Worm (Caenorhabditis elegans): Measurements from ENCODE around the gene ztf-29.

Gene ztf-29

DNA sequence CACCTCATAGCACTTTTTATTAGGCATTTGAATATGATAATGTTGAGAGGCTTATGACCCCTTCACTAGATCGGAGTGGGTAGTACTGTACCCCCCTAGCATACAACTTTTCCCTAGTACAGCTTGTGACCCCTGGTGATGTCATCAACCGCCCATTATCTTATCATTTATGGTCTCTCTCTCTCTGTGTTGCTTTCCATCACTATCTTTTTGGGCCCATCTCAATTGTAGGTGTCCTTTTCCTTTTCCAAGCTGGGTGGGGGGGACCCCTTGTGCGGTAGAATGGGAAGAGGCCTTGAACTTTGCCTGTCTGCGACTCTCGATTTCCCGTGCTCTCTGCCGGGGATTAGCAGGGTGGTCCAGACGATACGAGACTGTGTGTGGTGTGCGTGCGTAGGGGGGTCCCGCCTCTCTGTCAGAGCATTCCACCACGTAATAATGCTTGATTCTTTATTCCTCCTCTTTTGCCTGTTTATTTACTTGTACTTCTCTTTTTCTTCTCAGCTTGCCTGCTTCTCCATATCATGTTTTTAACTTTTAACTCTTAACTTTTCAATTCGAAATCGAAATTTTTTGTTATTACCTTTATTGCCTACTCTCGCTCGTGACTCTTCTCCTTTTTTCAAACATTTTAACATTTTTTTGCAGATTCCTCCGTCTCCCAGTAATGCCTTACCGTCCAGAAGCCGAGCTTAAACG is at the start of gene ztf-29:
TSS of gene ztf-29 (plus strand) at position 649 of the 699 bp plus-strand sequence.
- no peak for TF ChIP-seq nhr-12 (tag; optimal IDR thresholded peaks at IDR 0.05)
- no peak for TF ChIP-seq fkh-10 (GFP tag; optimal IDR thresholded peaks at IDR 0.05)
- TF ChIP-seq ceh-63 (GFP tag; optimal IDR thresholded peaks at IDR 0.05): no peak
- TF ChIP-seq sptf-1 (tag; optimal IDR thresholded peaks at IDR 0.05): no peak
- TF ChIP-seq grh-1 (GFP tag; IDR thresholded peaks at IDR 0.05): no peak

DNA sequence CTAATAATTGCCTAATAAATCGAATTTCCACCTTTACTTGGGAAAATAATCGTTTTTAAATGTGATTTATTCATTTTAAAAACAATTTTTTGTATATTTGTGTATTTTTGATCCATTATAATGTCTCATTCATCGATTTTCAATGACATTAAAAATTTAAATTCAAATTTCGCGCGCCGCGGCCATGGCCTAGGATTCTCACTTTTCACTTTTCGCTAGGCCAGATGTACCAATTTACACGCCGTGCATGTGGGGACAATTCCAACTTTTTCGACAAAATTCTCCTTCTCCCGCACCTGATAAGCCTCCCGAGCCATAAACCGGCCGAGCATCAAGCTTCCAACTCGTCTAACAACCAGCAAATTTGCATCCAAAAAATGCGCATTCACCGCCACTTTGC is 45.8 kb upstream of the ztf-29 start:
- TF ChIP-seq efl-1 (optimal IDR thresholded peaks at IDR 0.05) (peak in 1 of 2 experiments; percentile 66), efl-1 (GFP tag; optimal IDR thresholded peaks at IDR 0.05 in 1 of 2) (peak; percentile 24 to 73), dpl-1 (GFP tag; optimal IDR thresholded peaks at IDR 0.05) (peak in 1 of 3 experiments; percentile 12)

DNA sequence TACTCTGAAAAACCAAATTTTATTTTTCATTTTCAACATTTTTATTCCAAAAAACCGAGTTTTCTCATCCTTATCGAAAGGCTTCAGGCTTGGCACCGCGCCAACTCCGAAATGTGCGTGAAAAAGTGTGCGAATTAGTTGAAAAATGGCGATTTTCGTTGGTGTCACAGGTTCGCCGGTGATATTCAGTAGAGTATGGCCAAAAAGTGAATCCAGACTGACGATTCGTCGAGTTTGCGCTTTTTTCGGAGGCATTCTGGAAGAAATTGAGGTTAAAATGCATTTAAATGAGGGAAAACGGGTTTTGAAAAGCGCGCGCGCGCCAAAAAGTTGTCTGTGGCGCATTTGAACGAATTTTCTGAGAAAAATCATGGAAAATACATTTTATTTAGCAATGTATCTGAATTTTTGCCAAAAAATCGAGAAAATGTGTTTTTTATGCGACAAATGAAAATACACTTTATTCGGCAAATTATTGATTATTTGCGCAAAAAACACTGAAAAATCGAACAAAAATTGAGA is 37.4 kb upstream of the ztf-29 start, which contains the start of the genes Y66D12A.16 and such-1:
TSS of gene Y66D12A.16 (plus strand) at position 51 of the 522 bp plus-strand sequence.
TSS of gene such-1 (minus strand) at position 256 of the 522 bp plus-strand sequence.
- TF ChIP-seq lin-13 (GFP tag; optimal IDR thresholded peaks at IDR 0.05) (no peak), grh-1 (GFP tag; IDR thresholded peaks at IDR 0.05) (no peak), ceh-90 (tag; optimal IDR thresholded peaks at IDR 0.05) (no peak), dpl-1 (GFP tag; optimal IDR thresholded peaks at IDR 0.05) (peak; percentile 21 to 47 (median 43)), nhr-76 (tag; optimal IDR thresholded peaks at IDR 0.05) (no peak), aly-2 (tag; optimal IDR thresholded peaks at IDR 0.05) (no peak), tlp-1 (tag; optimal IDR thresholded peaks at IDR 0.05) (no peak), aha-1 (tag; optimal IDR thresholded peaks at IDR 0.05) (no peak)

DNA sequence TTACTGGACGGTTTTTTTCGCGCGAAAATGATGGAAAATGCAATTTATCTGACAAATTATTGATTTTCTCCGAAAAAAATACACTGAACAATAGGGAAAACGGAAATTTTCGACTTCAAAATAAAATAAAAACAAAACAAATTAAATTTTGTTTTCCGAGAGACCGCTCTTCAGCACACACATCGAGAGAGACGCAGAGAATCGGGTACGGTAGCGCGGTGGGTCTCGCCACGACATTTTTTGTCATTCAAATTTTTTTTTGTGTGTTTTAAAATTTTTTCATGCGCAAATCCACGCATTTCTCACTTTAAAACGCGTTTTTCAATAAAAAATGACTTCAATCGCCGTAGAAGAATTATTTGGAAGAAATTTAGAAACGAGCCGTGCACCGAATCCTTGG is 36.9 kb upstream of the ztf-29 start:
- no peak for TF ChIP-seq nhr-19 (GFP tag; conservative IDR thresholded peaks at IDR 0.05)
- no peak for TF ChIP-seq efl-1 (optimal IDR thresholded peaks at IDR 0.05)
- no peak for TF ChIP-seq efl-1 (GFP tag; optimal IDR thresholded peaks at IDR 0.05 in 1 of 2)
- no peak for TF ChIP-seq egl-27 (tag; optimal IDR thresholded peaks at IDR 0.05)
- TF ChIP-seq aha-1 (tag; optimal IDR thresholded peaks at IDR 0.05): no peak
- no peak for TF ChIP-seq C16A3.4 (tag; optimal IDR thresholded peaks at IDR 0.05)
- no peak for TF ChIP-seq mef-2 (tag; optimal IDR thresholded peaks at IDR 0.05)
- TF ChIP-seq unc-98 (GFP tag; IDR thresholded peaks at IDR 0.05): no peak
- no peak for TF ChIP-seq swsn-7 (tag; optimal IDR thresholded peaks at IDR 0.05)
- no peak for TF ChIP-seq unc-130 (tag; optimal IDR thresholded peaks at IDR 0.05)
- no peak for TF ChIP-seq rnt-1 (tag; optimal IDR thresholded peaks at IDR 0.05)
- TF ChIP-seq elt-2 (tag; optimal IDR thresholded peaks at IDR 0.05): no peak

DNA sequence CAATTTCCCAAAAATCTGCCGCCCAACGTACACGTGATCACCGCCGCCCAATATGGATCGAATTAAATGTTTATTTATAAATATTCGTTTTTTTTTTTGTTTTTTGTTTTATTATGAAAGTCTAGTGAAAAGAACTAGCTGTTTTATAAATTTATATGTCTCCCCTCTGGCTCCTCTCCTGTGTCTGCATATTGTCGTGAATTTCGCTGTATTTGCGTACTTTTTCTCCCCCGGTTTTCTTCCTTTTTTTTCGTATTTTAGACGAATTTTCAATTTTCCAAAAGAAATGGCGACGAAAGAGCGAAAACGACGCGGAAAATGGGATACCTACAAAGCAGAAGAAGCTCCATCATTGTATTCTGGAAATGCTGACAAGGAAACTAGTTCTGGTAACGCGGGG is 34.6 kb upstream of the ztf-29 start, which contains the start of gene xpb-1:
TSS of gene xpb-1 (plus strand) at position 262 of the 400 bp plus-strand sequence.
- no peak for TF ChIP-seq efl-3 (GFP tag; optimal IDR thresholded peaks at IDR 0.05)
- no peak for TF ChIP-seq grh-1 (GFP tag; IDR thresholded peaks at IDR 0.05)
- no peak for TF ChIP-seq fos-1 (tag; optimal IDR thresholded peaks at IDR 0.05)
- no peak for TF ChIP-seq ceh-90 (tag; optimal IDR thresholded peaks at IDR 0.05)
- TF ChIP-seq sup-37 (GFP tag; optimal IDR thresholded peaks at IDR 0.05): no peak
- no peak for TF ChIP-seq nhr-77 (tag; optimal IDR thresholded peaks at IDR 0.05)
- peak; percentile 1 for TF ChIP-seq tbx-2 (tag; optimal IDR thresholded peaks at IDR 0.05)
- peak; percentile 8 for TF ChIP-seq C16A3.4 (tag; optimal IDR thresholded peaks at IDR 0.05)
- peak; percentile 6 for TF ChIP-seq irx-1 (tag; optimal IDR thresholded peaks at IDR 0.05)
- no peak for TF ChIP-seq tlp-1 (tag; optimal IDR thresholded peaks at IDR 0.05)
- TF ChIP-seq dsc-1 (tag; optimal IDR thresholded peaks at IDR 0.05): peak; percentile 8
- TF ChIP-seq lin-35 (GFP tag; optimal IDR thresholded peaks at IDR 0.05): peak; percentile 36 to 58
- TF ChIP-seq nhr-28 (tag; optimal IDR thresholded peaks at IDR 0.05): no peak
- TF ChIP-seq mep-1 (tag; optimal IDR thresholded peaks at IDR 0.05): peak; percentile 39
- TF ChIP-seq pax-3 (tag; optimal IDR thresholded peaks at IDR 0.05): no peak
- TF ChIP-seq fkh-10 (GFP tag; optimal IDR thresholded peaks at IDR 0.05): no peak
- peak; percentile 5 for TF ChIP-seq C04F5.9 (tag; optimal IDR thresholded peaks at IDR 0.05)
- peak; percentile 83 for TF ChIP-seq F16B12.6 (tag; optimal IDR thresholded peaks at IDR 0.05)
- TF ChIP-seq nhr-11 (tag; optimal IDR thresholded peaks at IDR 0.05): no peak
- TF ChIP-seq lsy-2 (tag; optimal IDR thresholded peaks at IDR 0.05): peak; percentile 33 to 56
- TF ChIP-seq alr-1 (tag; optimal IDR thresholded peaks at IDR 0.05; ENCODE audit: borderline replicate concordance): no peak
- no peak for TF ChIP-seq ceh-63 (GFP tag; optimal IDR thresholded peaks at IDR 0.05)
- peak; percentile 21 to 60 (median 45) for TF ChIP-seq dpl-1 (GFP tag; optimal IDR thresholded peaks at IDR 0.05)
- TF ChIP-seq sptf-1 (tag; optimal IDR thresholded peaks at IDR 0.05): no peak
- peak; percentile 32 for TF ChIP-seq blmp-1 (tag; optimal IDR thresholded peaks at IDR 0.05)
- no peak for TF ChIP-seq nhr-76 (tag; optimal IDR thresholded peaks at IDR 0.05)
- TF ChIP-seq zag-1 (tag; optimal IDR thresholded peaks at IDR 0.05): no peak
- no peak for TF ChIP-seq aly-2 (tag; optimal IDR thresholded peaks at IDR 0.05)
- no peak for TF ChIP-seq hlh-17 (GFP tag; optimal IDR thresholded peaks at IDR 0.05; ENCODE audit: borderline replicate concordance)
- TF ChIP-seq lin-39 (tag; optimal IDR thresholded peaks at IDR 0.05): no peak

All from whole organism, L1 larva.